Worm (Caenorhabditis elegans): ENCODE results near the gene Y43F4B.10.
A peak's percentile ranks its signal among the peaks of the same experiment; 100 is the strongest.

Y43F4B.10 gene

ce11 chrIII:13340504-13341274 lies 26.8 kb downstream of the Y43F4B.10 start (continued):
- peak; percentile 62 for TF ChIP-seq him-1 (tag; optimal IDR thresholded peaks at IDR 0.05)
- TF ChIP-seq lsl-1 (GFP tag; optimal IDR thresholded peaks at IDR 0.05), result peak; percentile 86
- TF ChIP-seq dpl-1 (GFP tag; optimal IDR thresholded peaks at IDR 0.05), result peak; percentile 45
- no peak for TF ChIP-seq repo-1 (tag; optimal IDR thresholded peaks at IDR 0.05)
- peak; percentile 41 for TF ChIP-seq xnd-1 (tag; optimal IDR thresholded peaks at IDR 0.05)
- TF ChIP-seq madf-6 (GFP tag; IDR thresholded peaks at IDR 0.05), result peak; percentile 78
- TF ChIP-seq F23B12.7 (tag; optimal IDR thresholded peaks at IDR 0.05; ENCODE audit: insufficient read depth), result peak; percentile 0
- TF ChIP-seq ekl-4 (GFP tag; IDR thresholded peaks at IDR 0.05), result peak; percentile 55; the same call in 1 of the 2 replicates
- TF ChIP-seq rcor-1 (GFP tag; IDR thresholded peaks at IDR 0.05), result 0 out of 2 replicates have a peak, but pooled peaks have one; percentile 28
- no peak for TF ChIP-seq egl-18 (GFP tag; IDR thresholded peaks at IDR 0.05)

- no peak for TF ChIP-seq mes-4 (tag; optimal IDR thresholded peaks at IDR 0.05)
- TF ChIP-seq cebp-1 (GFP tag; IDR thresholded peaks at IDR 0.05), result no peak
- TF ChIP-seq cebp-1 (tag; optimal IDR thresholded peaks at IDR 0.05), result peak; percentile 79
- no peak for TF ChIP-seq unc-130 (GFP tag; optimal IDR thresholded peaks at IDR 0.05)
- TF ChIP-seq ztf-18 (tag; optimal IDR thresholded peaks at IDR 0.05), result peak; percentile 89
Observed at ce11 chrIII:13341275-13341626, 27.4 kb downstream of the Y43F4B.10 start, which contains the start of gene nud-1. Gene nud-1, plus strand, starts transcription at chrIII:13341527.

- TF ChIP-seq nfyb-1 (GFP tag; IDR thresholded peaks at IDR 0.05), result no peak
- TF ChIP-seq sea-2 (GFP tag; IDR thresholded peaks at IDR 0.05), result no peak
- no peak for TF ChIP-seq lin-40 (tag; optimal IDR thresholded peaks at IDR 0.05)
Observed at ce11 chrIII:13342079-13342734, 28.3 kb downstream of the Y43F4B.10 start, which contains the start of gene dro-1. Gene dro-1, plus strand, starts transcription at chrIII:13342684.

- TF ChIP-seq ekl-4 (GFP tag; IDR thresholded peaks at IDR 0.05) (no peak), F57C9.4 (tag; optimal IDR thresholded peaks at IDR 0.05) (no peak), lir-1 (GFP tag; conservative IDR thresholded peaks at IDR 0.05) (no peak), B0261.1 (tag; optimal IDR thresholded peaks at IDR 0.05) (no peak), rpc-1 (optimal IDR thresholded peaks at IDR 0.05) (no peak), rpc-1 (tag; optimal IDR thresholded peaks at IDR 0.05) (no peak)
Observed at ce11 chrIII:13343117-13343516, 29.2 kb downstream of the Y43F4B.10 start, which contains the start of gene ife-1. Gene ife-1, plus strand, starts transcription at chrIII:13343417.

- peak; percentile 34 for TF ChIP-seq athp-1 (tag; optimal IDR thresholded peaks at IDR 0.05)
- TF ChIP-seq chd-7 (tag; optimal IDR thresholded peaks at IDR 0.05), result no peak
- TF ChIP-seq hrde-1 (tag; optimal IDR thresholded peaks at IDR 0.05; ENCODE audit: borderline replicate concordance), result peak; percentile 26
- no peak for TF ChIP-seq Y53F4B.3 (GFP tag; IDR thresholded peaks at IDR 0.05)
- TF ChIP-seq ztf-3 (GFP tag; optimal IDR thresholded peaks at IDR 0.05), result no peak
- peak; percentile 60 for TF ChIP-seq B0336.3 (GFP tag; IDR thresholded peaks at IDR 0.05)
- TF ChIP-seq cebp-1 (GFP tag; IDR thresholded peaks at IDR 0.05), result no peak
- TF ChIP-seq cebp-1 (tag; optimal IDR thresholded peaks at IDR 0.05), result peak; percentile 1
- TF ChIP-seq pbrm-1 (GFP tag; IDR thresholded peaks at IDR 0.05), result 0 out of 2 replicates have a peak, but pooled peaks have one; percentile 21
- TF ChIP-seq dox-1 (GFP tag; IDR thresholded peaks at IDR 0.05), result no peak
- 0 out of 2 replicates have a peak, but pooled peaks have one; percentile 9 for TF ChIP-seq hsf-1 (GFP tag; IDR thresholded peaks at IDR 0.05)
- peak; percentile 56; the same call in 1 of the 2 replicates for TF ChIP-seq lin-26 (GFP tag; IDR thresholded peaks at IDR 0.05)
- no peak for TF ChIP-seq ets-4 (GFP tag; optimal IDR thresholded peaks at IDR 0.05)
- peak; percentile 35 for TF ChIP-seq T26A5.8 (tag; optimal IDR thresholded peaks at IDR 0.05)
- TF ChIP-seq madf-3 (GFP tag; IDR thresholded peaks at IDR 0.05), result no peak
- TF ChIP-seq ekl-4 (GFP tag; IDR thresholded peaks at IDR 0.05), result peak; percentile 66; the same call in 1 of the 2 replicates
- no peak for TF ChIP-seq mxl-1 (tag; optimal IDR thresholded peaks at IDR 0.05)
- no peak for TF ChIP-seq mcd-1 (GFP tag; IDR thresholded peaks at IDR 0.05)
- TF ChIP-seq egl-44 (GFP tag; IDR thresholded peaks at IDR 0.05), result 0 out of 2 replicates have a peak, but pooled peaks have one; percentile 34
- no peak for TF ChIP-seq him-1 (tag; optimal IDR thresholded peaks at IDR 0.05)
- TF ChIP-seq sdz-38 (tag; optimal IDR thresholded peaks at IDR 0.05), result no peak
- peak; percentile 56 for TF ChIP-seq ztf-18 (tag; optimal IDR thresholded peaks at IDR 0.05)
Observed at ce11 chrIII:13343562-13344139, 29.8 kb downstream of the Y43F4B.10 start.
